Worm (Caenorhabditis elegans) whole organism, L1 larva: ENCODE results near the gene clec-242.

ENCODE experiments used
- aly-2 ChIP-seq: fragments of 150-350 bp; optimal IDR thresholded peaks from 2 replicates; lab custom pipeline; 2014; ENCODE audit warnings: missing biosample characterization, missing genetic modification characterization
- ama-1 ChIP-seq: fragments of 150-350 bp; optimal IDR thresholded peaks from 2 replicates; lab custom pipeline; 2014
- ceh-8 ChIP-seq: fragments of 200-800 bp; sonication (Bioruptor generic); optimal IDR thresholded peaks from 2 replicates; lab custom pipeline; 2018; ENCODE audit warnings: mild to moderate bottlenecking, missing genetic modification characterization, moderate library complexity, missing compliant biosample characterization
- elt-2 ChIP-seq: sonication (generic microtip); optimal IDR thresholded peaks from 2 replicates; lab custom pipeline; 2016; ENCODE audit warnings: missing genetic modification characterization, mild to moderate bottlenecking, inconsistent platforms, missing compliant biosample characterization, missing genetic modification reagents
- fkh-10 ChIP-seq: sonication (generic microtip); optimal IDR thresholded peaks from 2 replicates; lab custom pipeline; 2017; ENCODE audit warnings: missing biosample characterization, missing genetic modification reagents, missing genetic modification characterization
- grh-1 ChIP-seq: fragments of 200-800 bp; sonication (Bioruptor generic); IDR thresholded peaks from 2 replicates; pipeline ENCODE4 v1.3.6; 2022; ENCODE audit warnings: missing genetic modification reagents, missing genetic modification characterization, missing compliant biosample characterization
- nhr-28 ChIP-seq: fragments of 150-350 bp; optimal IDR thresholded peaks from 2 replicates; lab custom pipeline; 2014; ENCODE audit warnings: missing biosample characterization, missing genetic modification characterization
- skn-1 ChIP-seq: fragments of 150-350 bp; optimal IDR thresholded peaks from 2 replicates; lab custom pipeline; 2014; ENCODE audit warnings: missing biosample characterization, missing genetic modification characterization
- snpc-4 ChIP-seq: fragments of 150-350 bp; optimal IDR thresholded peaks from 2 replicates; lab custom pipeline; 2014; ENCODE audit warnings: missing biosample characterization, missing genetic modification characterization

DNA sequence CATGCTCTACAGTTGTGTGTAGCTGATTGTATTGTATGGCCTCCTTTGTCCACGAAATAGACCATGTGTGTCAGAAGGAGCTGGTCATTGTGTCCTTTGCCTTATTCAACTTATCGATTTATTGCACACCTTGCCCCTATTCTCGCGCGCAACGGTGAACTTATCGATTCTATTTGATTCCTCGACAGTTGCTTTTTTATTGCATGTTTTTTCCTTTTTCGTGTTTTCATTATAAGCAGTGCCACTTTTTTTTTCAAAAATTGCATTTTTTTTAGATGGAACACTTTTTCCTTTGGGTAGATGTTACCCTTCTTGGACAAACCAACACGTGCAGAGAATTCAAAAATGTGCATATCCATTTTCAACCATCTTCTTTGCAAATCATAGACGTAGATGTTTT lies 27.9 kb upstream of the clec-242 start, which contains the start of gene K10G4.10:
- TF ChIP-seq fkh-10 (GFP tag; lab: Kevin White, UChicago): no peak
- no peak for TF ChIP-seq elt-2 (tag; lab: Kevin White, UChicago)
- no peak for TF ChIP-seq nhr-28 (tag; lab: Kevin White, UChicago)
- no peak for TF ChIP-seq skn-1 (tag; lab: Kevin White, UChicago)
- no peak for TF ChIP-seq ceh-8 (GFP tag; lab: Kevin White, UChicago)
- TF ChIP-seq snpc-4 (tag; lab: Kevin White, UChicago): no peak
- no peak for TF ChIP-seq aly-2 (tag; lab: Kevin White, UChicago)
- no peak for TF ChIP-seq grh-1 (GFP tag; lab: Robert Waterston, UW)
- TF ChIP-seq ama-1 (lab: Kevin White, UChicago): no peak
